Fruit fly (Drosophila melanogaster): ENCODE results near the gene AdoR.

AdoR gene

dm6 chr3R:30092700-30093044 lies 56.7 kb downstream of the AdoR start:
- TF ChIP-seq noc (tag; optimal IDR thresholded peaks at IDR 0.05): peak; percentile 65

dm6 chr3R:30091795-30092699 lies 57.4 kb downstream of the AdoR start:
- TF ChIP-seq noc (tag; optimal IDR thresholded peaks at IDR 0.05): no peak

dm6 chr3R:30090261-30091006 lies 59.0 kb downstream of the AdoR start:
- no peak for TF ChIP-seq noc (tag; optimal IDR thresholded peaks at IDR 0.05)

Measured in whole organism, larva.